Worm (Caenorhabditis elegans) whole organism, L4 larva: ENCODE data around the gene nop-1.

Experiments
- F10B5.3 ChIP-seq: sonication (generic microtip); optimal IDR thresholded peaks from 2 replicates; lab custom pipeline; 2016; ENCODE audit warnings: mild to moderate bottlenecking, missing genetic modification characterization, missing compliant biosample characterization
- F37D6.2 ChIP-seq: sonication (generic microtip); optimal IDR thresholded peaks from 2 replicates; lab custom pipeline; 2016; ENCODE audit warnings: mild to moderate bottlenecking, missing genetic modification characterization, missing compliant biosample characterization
- F49E8.2 ChIP-seq: sonication (generic microtip); optimal IDR thresholded peaks from 2 replicates; lab custom pipeline; 2016; ENCODE audit warnings: missing compliant biosample characterization, mild to moderate bottlenecking, missing genetic modification characterization, borderline replicate concordance
- T20F7.1 ChIP-seq: fragments of 200-800 bp; sonication (Bioruptor generic); optimal IDR thresholded peaks from 2 replicates; lab custom pipeline; 2018; ENCODE audit warnings: mild to moderate bottlenecking, missing genetic modification characterization, missing compliant biosample characterization
- Y105C5A.15 ChIP-seq: fragments of 200-800 bp; sonication (Bioruptor generic); IDR thresholded peaks from 2 replicates; pipeline ENCODE4 v1.3.6; 2022; ENCODE audit warnings: missing genetic modification characterization, missing compliant biosample characterization
- Y75B8A.6 ChIP-seq: fragments of 200-800 bp; sonication (Bioruptor generic); IDR thresholded peaks from 2 replicates; pipeline ENCODE4 v1.3.6; 2022; ENCODE audit warnings: missing genetic modification reagents, missing genetic modification characterization, missing compliant biosample characterization
- ZK337.2 ChIP-seq: fragments of 200-800 bp; sonication (Bioruptor generic); IDR thresholded peaks from 2 replicates; pipeline ENCODE4 v1.3.6; 2022; ENCODE audit warnings: missing genetic modification reagents, missing genetic modification characterization, missing compliant biosample characterization
- ZK546.5 ChIP-seq, 2 experiments: sonication (generic microtip); optimal IDR thresholded peaks; 2 replicates each; lab custom pipeline; 2017; ENCODE audit warnings: missing biosample characterization in 2 of 2, missing genetic modification characterization in 2 of 2
- aly-2 ChIP-seq: sonication (generic microtip); optimal IDR thresholded peaks from 2 replicates; lab custom pipeline; 2018; ENCODE audit warnings: missing biosample characterization, missing genetic modification characterization
- ceh-20 ChIP-seq: fragments of 200-800 bp; sonication (Bioruptor generic); IDR thresholded peaks from 2 replicates; pipeline ENCODE4 v1.3.6; 2022; ENCODE audit warnings: missing genetic modification reagents, missing genetic modification characterization, missing compliant biosample characterization
- ceh-28 ChIP-seq: fragments of 150-350 bp; optimal IDR thresholded peaks from 2 replicates; lab custom pipeline; 2014; ENCODE audit warnings: missing biosample characterization, missing genetic modification reagents, missing genetic modification characterization
- ceh-44 ChIP-seq: fragments of 200-800 bp; sonication (Bioruptor generic); IDR thresholded peaks from 2 replicates; pipeline ENCODE4 v1.3.6; 2022; ENCODE audit warnings: missing genetic modification reagents, missing genetic modification characterization, missing compliant biosample characterization
- ctbp-1 ChIP-seq: fragments of 200-800 bp; sonication (Bioruptor generic); IDR thresholded peaks from 2 replicates; pipeline ENCODE4 v1.3.6; 2022; ENCODE audit warnings: missing genetic modification reagents, missing genetic modification characterization, missing compliant biosample characterization
- daf-12 ChIP-seq: fragments of 150-350 bp; optimal IDR thresholded peaks from 2 replicates; lab custom pipeline; 2014; ENCODE audit warnings: missing biosample characterization, missing genetic modification reagents, missing genetic modification characterization
- daf-8 ChIP-seq: fragments of 200-800 bp; sonication (Bioruptor generic); IDR thresholded peaks from 2 replicates; pipeline ENCODE4 v1.3.6; 2022; ENCODE audit warnings: missing genetic modification characterization, missing compliant biosample characterization
- dmd-6 ChIP-seq: fragments of 200-800 bp; sonication (Bioruptor generic); IDR thresholded peaks from 2 replicates; pipeline ENCODE4 v1.3.6; 2022; ENCODE audit warnings: missing genetic modification reagents, missing genetic modification characterization, missing compliant biosample characterization
- dmd-9 ChIP-seq: fragments of 200-800 bp; sonication (Bioruptor generic); IDR thresholded peaks from 2 replicates; pipeline ENCODE4 v1.3.6; 2022; ENCODE audit warnings: missing genetic modification reagents, missing genetic modification characterization, missing compliant biosample characterization
- duxl-1 ChIP-seq: sonication (generic microtip); optimal IDR thresholded peaks from 2 replicates; lab custom pipeline; 2016; ENCODE audit warnings: mild to moderate bottlenecking, missing genetic modification characterization, moderate library complexity, missing compliant biosample characterization; ENCODE audit not compliant: poor library complexity
- egl-43 ChIP-seq: fragments of 200-800 bp; sonication (Bioruptor generic); IDR thresholded peaks from 2 replicates; pipeline ENCODE4 v1.3.6; 2022; ENCODE audit warnings: missing genetic modification reagents, missing genetic modification characterization, missing compliant biosample characterization
- gei-8 ChIP-seq: fragments of 200-800 bp; sonication (Bioruptor generic); optimal IDR thresholded peaks from 2 replicates; lab custom pipeline; 2018; ENCODE audit warnings: mild to moderate bottlenecking, missing genetic modification characterization, missing compliant biosample characterization
- hif-1 ChIP-seq, 2 experiments: sonication (generic microtip); optimal IDR thresholded peaks; 2 replicates each; lab custom pipeline; 2016 to 2017; ENCODE audit warnings: missing compliant biosample characterization in 2 of 2, missing genetic modification characterization in 2 of 2, missing genetic modification reagents in 2 of 2, missing genotype in 2 of 2, mild to moderate bottlenecking in 1 of 2
- hlh-11 ChIP-seq: fragments of 200-800 bp; sonication (Bioruptor generic); optimal IDR thresholded peaks from 2 replicates; lab custom pipeline; 2018; ENCODE audit warnings: mild to moderate bottlenecking, missing genetic modification characterization, missing compliant biosample characterization
- hlh-30 ChIP-seq: sonication (generic microtip); optimal IDR thresholded peaks from 2 replicates; lab custom pipeline; 2017; ENCODE audit warnings: antibody characterized with exemption, mild to moderate bottlenecking, missing genetic modification characterization, missing compliant biosample characterization; ENCODE audit not compliant: insufficient read depth
- lim-7 ChIP-seq: fragments of 200-800 bp; sonication (Bioruptor generic); IDR thresholded peaks from 2 replicates; pipeline ENCODE4 v1.3.6; 2022; ENCODE audit warnings: missing genetic modification characterization, missing compliant biosample characterization
- lin-29 ChIP-seq: fragments of 200-800 bp; sonication (Bioruptor generic); IDR thresholded peaks from 2 replicates; pipeline ENCODE4 v1.3.6; 2022; ENCODE audit warnings: missing genetic modification reagents, missing genetic modification characterization, missing compliant biosample characterization
- lin-38 ChIP-seq: fragments of 200-800 bp; sonication (Bioruptor generic); IDR thresholded peaks from 2 replicates; pipeline ENCODE4 v1.3.6; 2022; ENCODE audit warnings: missing genetic modification reagents, missing genetic modification characterization, missing compliant biosample characterization
- lin-39 ChIP-seq: fragments of 150-350 bp; optimal IDR thresholded peaks from 2 replicates; lab custom pipeline; 2014; ENCODE audit warnings: missing biosample characterization, missing genetic modification reagents, missing genetic modification characterization
- lir-3 ChIP-seq: sonication (generic microtip); optimal IDR thresholded peaks from 2 replicates; lab custom pipeline; 2016; ENCODE audit warnings: mild to moderate bottlenecking, missing genetic modification characterization, missing compliant biosample characterization
- lsy-2 ChIP-seq, 2 experiments: fragments of 150-350 bp in 1 of 2; sonication (generic microtip) in 1 of 2; optimal IDR thresholded peaks; 2 replicates each; lab custom pipeline; 2014 to 2017; ENCODE audit warnings: missing biosample characterization in 2 of 2, missing genetic modification characterization in 2 of 2
- mes-2 ChIP-seq: sonication (generic microtip); optimal IDR thresholded peaks from 2 replicates; lab custom pipeline; 2016; ENCODE audit warnings: missing genotype, mild to moderate bottlenecking, missing genetic modification characterization, missing compliant biosample characterization; ENCODE audit not compliant: poor library complexity, severe bottlenecking
- mxl-3 ChIP-seq: fragments of 200-800 bp; sonication (Bioruptor generic); optimal IDR thresholded peaks from 2 replicates; lab custom pipeline; 2018; ENCODE audit warnings: mild to moderate bottlenecking, missing genetic modification characterization, missing compliant biosample characterization
- nhr-10 ChIP-seq: fragments of 150-350 bp; optimal IDR thresholded peaks from 2 replicates; lab custom pipeline; 2014; ENCODE audit warnings: missing biosample characterization, missing genetic modification characterization
- nhr-102 ChIP-seq: sonication (generic microtip); optimal IDR thresholded peaks from 2 replicates; lab custom pipeline; 2016; ENCODE audit warnings: mild to moderate bottlenecking, missing genetic modification characterization, moderate library complexity, missing compliant biosample characterization
- nhr-11 ChIP-seq: fragments of 150-350 bp; optimal IDR thresholded peaks from 2 replicates; lab custom pipeline; 2014; ENCODE audit warnings: missing biosample characterization, missing genetic modification characterization
- nhr-42 ChIP-seq: fragments of 200-800 bp; sonication (Bioruptor generic); IDR thresholded peaks from 2 replicates; pipeline ENCODE4 v1.3.6; 2022; ENCODE audit warnings: missing genetic modification characterization, missing compliant biosample characterization
- nhr-48 ChIP-seq: sonication (generic microtip); optimal IDR thresholded peaks from 2 replicates; lab custom pipeline; 2016; ENCODE audit warnings: mild to moderate bottlenecking, missing genetic modification characterization, missing compliant biosample characterization
- nhr-6 ChIP-seq: fragments of 150-350 bp; optimal IDR thresholded peaks from 2 replicates; lab custom pipeline; 2014; ENCODE audit warnings: missing biosample characterization, missing genetic modification characterization
- nhr-76 ChIP-seq: fragments of 150-350 bp; optimal IDR thresholded peaks from 2 replicates; lab custom pipeline; 2014; ENCODE audit warnings: missing biosample characterization, missing genetic modification characterization
- pha-4 ChIP-seq, 2 experiments: fragments of 150-350 bp in 1 of 2; fragments of 200-800 bp in 1 of 2; sonication (Bioruptor generic) in 1 of 2; IDR thresholded peaks in 1 of 2; optimal IDR thresholded peaks in 1 of 2; 2 replicates each; pipeline versions ENCODE4 v1.3.6 to Lab custom; 2014 to 2022; ENCODE audit warnings: missing genetic modification characterization in 2 of 2, missing genetic modification reagents in 2 of 2, missing biosample characterization in 1 of 2, missing compliant biosample characterization in 1 of 2
- php-3 ChIP-seq: fragments of 200-800 bp; sonication (Bioruptor generic); IDR thresholded peaks from 2 replicates; pipeline ENCODE4 v1.3.6; 2022; ENCODE audit warnings: missing genetic modification reagents, missing genetic modification characterization, missing compliant biosample characterization
- saeg-2 ChIP-seq: fragments of 200-800 bp; sonication (Bioruptor generic); IDR thresholded peaks from 2 replicates; pipeline ENCODE4 v1.3.6; 2022; ENCODE audit warnings: missing genetic modification reagents, missing genetic modification characterization, missing compliant biosample characterization
- snpc-4 ChIP-seq: fragments of 150-350 bp; optimal IDR thresholded peaks from 2 replicates; lab custom pipeline; 2014; ENCODE audit warnings: missing biosample characterization, missing genetic modification characterization
- spr-1 ChIP-seq: sonication (generic microtip); optimal IDR thresholded peaks from 2 replicates; lab custom pipeline; 2016; ENCODE audit warnings: mild to moderate bottlenecking, missing genetic modification characterization, missing compliant biosample characterization
- tag-97 ChIP-seq: fragments of 200-800 bp; sonication (Bioruptor generic); IDR thresholded peaks from 2 replicates; pipeline ENCODE4 v1.3.6; 2022; ENCODE audit warnings: missing genetic modification characterization, missing compliant biosample characterization
- unc-130 ChIP-seq: sonication (generic microtip); optimal IDR thresholded peaks from 2 replicates; lab custom pipeline; 2016; ENCODE audit warnings: missing genetic modification reagents, missing genetic modification characterization, missing compliant biosample characterization
- unc-62 ChIP-seq, 3 experiments: fragments of 150-350 bp in 1 of 3; sonication (generic microtip); optimal IDR thresholded peaks in 2 of 3; peaks in 1 of 3; 1 replicate in 1 of 3; 2 replicates in 2 of 3; lab custom pipeline; 2014 to 2017; ENCODE audit warnings: missing biosample characterization in 3 of 3, missing genetic modification characterization in 3 of 3, missing genetic modification reagents in 3 of 3, missing genotype in 1 of 3
- vab-7 ChIP-seq: fragments of 200-800 bp; sonication (Bioruptor generic); IDR thresholded peaks from 2 replicates; pipeline ENCODE4 v1.3.6; 2022; ENCODE audit warnings: missing genetic modification reagents, missing genetic modification characterization, missing compliant biosample characterization
- zag-1 ChIP-seq: fragments of 150-350 bp; optimal IDR thresholded peaks from 2 replicates; lab custom pipeline; 2014; ENCODE audit warnings: missing biosample characterization, missing genetic modification characterization
- zfp-3 ChIP-seq: fragments of 200-800 bp; sonication (Bioruptor generic); conservative IDR thresholded peaks from 2 replicates; pipeline ENCODE4 v1.3.6; 2022; ENCODE audit warnings: missing genetic modification reagents, missing genetic modification characterization, missing compliant biosample characterization
- zip-11 ChIP-seq: fragments of 200-800 bp; sonication (Bioruptor generic); IDR thresholded peaks from 2 replicates; pipeline ENCODE4 v1.3.6; 2022; ENCODE audit warnings: missing genetic modification characterization, missing compliant biosample characterization

The nop-1 gene

ce11 chrIII:5949817-5950216, 8.7 kb upstream of the nop-1 start (continued):
- TF ChIP-seq spr-1, result no peak
- no peak for TF ChIP-seq gei-8 (GFP tag; lab: Kevin White, UChicago)
- TF ChIP-seq ceh-20 (GFP tag; lab: Robert Waterston, UW), result peak; percentile 56
- TF ChIP-seq dmd-9 (GFP tag; lab: Robert Waterston, UW), result no peak
- TF ChIP-seq egl-43 (GFP tag; lab: Robert Waterston, UW), result 0 out of 2 replicates have a peak, but pooled peaks have one; percentile 5
- TF ChIP-seq tag-97, result no peak
- TF ChIP-seq lim-7 (GFP tag; lab: Robert Waterston, UW), result no peak
- no peak for TF ChIP-seq ceh-28 (tag; lab: Kevin White, UChicago)
- TF ChIP-seq nhr-76 (tag; lab: Kevin White, UChicago), result no peak
- TF ChIP-seq lin-38 (GFP tag; lab: Robert Waterston, UW), result no peak; the same call in 1 of the 2 replicates
- TF ChIP-seq lin-39 (tag; lab: Kevin White, UChicago), result no peak
- no peak for TF ChIP-seq nhr-48 (tag; lab: Kevin White, UChicago)
- TF ChIP-seq duxl-1 (tag; lab: Kevin White, UChicago), result no peak
- TF ChIP-seq daf-12, result no peak
- no peak for TF ChIP-seq Y105C5A.15
- no peak for TF ChIP-seq nhr-6 (tag; lab: Kevin White, UChicago)
- TF ChIP-seq ZK546.5 (tag; optimal IDR thresholded peaks at IDR 0.05; lab: Kevin White, UChicago), result no peak
- no peak for TF ChIP-seq nhr-42 (GFP tag; lab: Robert Waterston, UW)
- no peak for TF ChIP-seq zag-1 (tag; lab: Kevin White, UChicago)
- TF ChIP-seq nhr-102, result no peak
- no peak for TF ChIP-seq aly-2
- no peak for TF ChIP-seq nhr-10 (tag; lab: Kevin White, UChicago)
- TF ChIP-seq saeg-2 (GFP tag; lab: Robert Waterston, UW), result no peak
- no peak for TF ChIP-seq zfp-3
- TF ChIP-seq lin-29 (GFP tag; lab: Robert Waterston, UW), result no peak
- TF ChIP-seq lsy-2 (tag; optimal IDR thresholded peaks at IDR 0.05; lab: Kevin White, UChicago), result peak in 1 of 2 experiments; percentile 44
- peak; percentile 10; the same call in 1 of the 2 replicates for TF ChIP-seq dmd-6
- TF ChIP-seq hif-1 (tag; optimal IDR thresholded peaks at IDR 0.05; lab: Kevin White, UChicago), result peak in 1 of 2 experiments; percentile 16
- peak; percentile 50; the same call in 1 of the 2 replicates for TF ChIP-seq ctbp-1 (GFP tag; lab: Robert Waterston, UW)
- TF ChIP-seq F49E8.2 (tag; lab: Kevin White, UChicago), result no peak
- TF ChIP-seq F37D6.2, result no peak
- TF ChIP-seq daf-8 (GFP tag; lab: Robert Waterston, UW), result no peak
- TF ChIP-seq mxl-3 (GFP tag; lab: Kevin White, UChicago), result no peak
- TF ChIP-seq nhr-11, result peak; percentile 4
- TF ChIP-seq hlh-11, result peak; percentile 57
- no peak for TF ChIP-seq php-3 (GFP tag; lab: Robert Waterston, UW)
- no peak for TF ChIP-seq vab-7 (GFP tag; lab: Robert Waterston, UW)
- no peak for TF ChIP-seq Y75B8A.6
- TF ChIP-seq mes-2 (tag; lab: Kevin White, UChicago), result peak; percentile 20
- no peak for TF ChIP-seq lir-3 (tag; lab: Kevin White, UChicago)
- peak; percentile 2 for TF ChIP-seq hlh-30
- no peak for TF ChIP-seq unc-130
- no peak for TF ChIP-seq F10B5.3 (tag; lab: Kevin White, UChicago)
- TF ChIP-seq unc-62 (GFP tag; optimal IDR thresholded peaks at IDR 0.05 in 1 of 2; lab: Kevin White, UChicago), result peak in 1 of 2 experiments; percentile 94
- TF ChIP-seq unc-62 (tag; optimal IDR thresholded peaks at IDR 0.05; lab: Kevin White, UChicago), result no peak
- peak; percentile 42; the same call in 1 of the 2 replicates for TF ChIP-seq pha-4 (GFP tag; IDR thresholded peaks at IDR 0.05; lab: Robert Waterston, UW)
- TF ChIP-seq pha-4 (tag; optimal IDR thresholded peaks at IDR 0.05; lab: Kevin White, UChicago), result no peak
- no peak for TF ChIP-seq zip-11 (GFP tag; lab: Robert Waterston, UW)
- no peak for TF ChIP-seq snpc-4 (tag; lab: Kevin White, UChicago)
- no peak for TF ChIP-seq ZK337.2 (GFP tag; lab: Robert Waterston, UW)
- no peak for TF ChIP-seq ceh-44
- TF ChIP-seq T20F7.1 (GFP tag; lab: Kevin White, UChicago), result no peak
